Fruit fly (Drosophila melanogaster) whole organism, prepupa: ENCODE data around the gene CG43845.

Experiments
- CG16779 ChIP-seq: fragments of 200-800 bp; sonication (Bioruptor generic); optimal IDR thresholded peaks from 3 replicates; lab custom pipeline; 2017; ENCODE audit warnings: missing biosample characterization, mild to moderate bottlenecking, missing genetic modification characterization
- Sox14 ChIP-seq: fragments of 200-800 bp; sonication (Bioruptor generic); optimal IDR thresholded peaks from 3 replicates; lab custom pipeline; 2016; ENCODE audit warnings: missing biosample characterization, missing genetic modification characterization
- pdm3 ChIP-seq: fragments of 200-800 bp; sonication (Bioruptor generic); optimal IDR thresholded peaks from 3 replicates; lab custom pipeline; 2016; ENCODE audit warnings: missing biosample characterization, missing genetic modification characterization

DNA sequence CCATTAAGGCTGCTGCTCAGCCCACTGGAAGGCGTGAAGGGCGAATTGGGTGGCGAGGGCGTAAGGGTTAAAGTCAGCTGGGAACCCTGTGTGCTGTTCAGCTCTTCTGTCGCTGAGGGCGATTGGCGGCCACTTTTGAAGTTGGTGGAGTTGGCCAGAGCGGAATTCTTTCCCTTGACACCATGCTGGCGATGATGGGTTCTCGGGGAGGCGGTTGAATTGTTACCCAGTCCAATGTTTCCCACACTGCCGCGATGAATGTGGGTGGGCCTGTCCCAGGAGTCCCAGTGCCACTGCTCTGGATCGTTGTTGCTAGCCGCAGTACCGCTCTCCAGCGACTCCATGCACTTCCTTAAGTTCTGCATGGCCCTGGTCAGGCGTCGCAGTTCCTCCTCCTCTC is 40.1 kb downstream of the CG43845 start:
- TF ChIP-seq CG16779, result no peak
- no peak for TF ChIP-seq Sox14 (GFP tag; lab: Kevin White, UChicago)
- no peak for TF ChIP-seq pdm3 (GFP tag; lab: Kevin White, UChicago)
